Worm (Caenorhabditis elegans): ENCODE results near the gene oac-22.

Gene oac-22

ce11 chrIV:3885369-3885768, at the start of gene oac-22:
Gene oac-22 (plus strand): TSS chrIV:3885669.
- TF ChIP-seq unc-62 (GFP tag; optimal IDR thresholded peaks at IDR 0.05) = no peak

DNA sequence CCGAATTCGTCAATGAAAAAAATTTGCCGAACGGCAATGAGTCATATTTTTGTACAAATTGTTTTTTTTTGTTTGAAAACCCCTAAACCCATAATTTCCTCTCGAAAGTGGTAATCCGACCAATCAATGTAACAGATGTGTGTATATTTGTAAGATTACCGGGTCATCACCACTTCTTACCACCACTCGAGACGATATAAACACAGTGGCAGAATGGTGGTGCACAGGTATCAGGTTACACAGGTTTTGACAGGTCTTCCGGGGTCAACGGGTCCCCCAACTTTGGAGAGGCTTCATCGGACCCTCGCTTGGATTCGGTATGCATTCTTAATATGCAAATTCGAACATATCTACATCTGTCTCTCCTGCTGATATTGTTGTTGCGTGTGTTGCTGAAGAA, 46.8 kb upstream of the oac-22 start:
- TF ChIP-seq unc-62 (GFP tag; optimal IDR thresholded peaks at IDR 0.05) = no peak

DNA sequence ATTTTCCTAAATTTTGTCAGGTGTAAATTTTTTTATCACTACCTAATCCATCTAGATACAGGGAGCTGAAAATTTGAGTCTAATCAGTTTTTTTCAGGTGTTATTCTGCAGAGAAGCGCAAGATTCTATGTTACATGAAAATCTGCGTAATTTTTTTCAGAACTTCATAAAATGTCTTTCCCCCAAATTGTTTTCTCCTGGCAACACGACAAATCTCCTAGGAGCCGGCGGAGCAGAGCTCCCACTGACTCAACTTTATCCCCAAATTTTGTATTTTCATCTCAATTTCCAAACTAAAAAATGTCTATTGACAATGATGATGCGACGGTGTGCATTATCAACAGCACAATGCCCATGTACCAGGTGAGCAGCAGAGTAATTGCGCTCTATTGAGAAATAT, 46.0 kb upstream of the oac-22 start, which contains the start of gene F28F9.2:
F28F9.2 (plus strand) TSS at position 301 of the 400 bp plus-strand sequence.
- TF ChIP-seq unc-62 (GFP tag; optimal IDR thresholded peaks at IDR 0.05) = no peak

- no peak for TF ChIP-seq unc-62 (GFP tag; optimal IDR thresholded peaks at IDR 0.05)
Measured at ce11 chrIV:3840480-3840879, 45.0 kb upstream of the oac-22 start.

DNA sequence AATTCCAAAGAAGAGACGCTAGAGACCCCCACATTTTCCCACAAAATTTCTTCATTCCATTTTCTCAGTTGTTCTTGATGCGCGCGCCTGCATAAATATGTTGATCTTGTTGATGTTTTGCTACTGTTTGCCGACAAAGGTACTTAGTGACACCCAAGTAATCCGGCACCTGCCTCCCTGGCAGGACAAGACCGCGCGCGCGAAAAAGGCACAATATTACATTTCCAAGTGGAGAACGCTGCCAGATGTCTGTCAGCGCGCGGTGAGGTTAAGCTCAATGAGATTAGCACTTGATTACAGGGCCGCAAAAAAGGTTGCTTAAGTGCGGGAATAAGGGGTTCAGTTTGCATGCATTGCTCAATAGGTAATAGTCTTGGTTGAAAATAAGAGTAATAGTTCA, 43.9 kb upstream of the oac-22 start:
- no peak for TF ChIP-seq unc-62 (GFP tag; optimal IDR thresholded peaks at IDR 0.05)

DNA sequence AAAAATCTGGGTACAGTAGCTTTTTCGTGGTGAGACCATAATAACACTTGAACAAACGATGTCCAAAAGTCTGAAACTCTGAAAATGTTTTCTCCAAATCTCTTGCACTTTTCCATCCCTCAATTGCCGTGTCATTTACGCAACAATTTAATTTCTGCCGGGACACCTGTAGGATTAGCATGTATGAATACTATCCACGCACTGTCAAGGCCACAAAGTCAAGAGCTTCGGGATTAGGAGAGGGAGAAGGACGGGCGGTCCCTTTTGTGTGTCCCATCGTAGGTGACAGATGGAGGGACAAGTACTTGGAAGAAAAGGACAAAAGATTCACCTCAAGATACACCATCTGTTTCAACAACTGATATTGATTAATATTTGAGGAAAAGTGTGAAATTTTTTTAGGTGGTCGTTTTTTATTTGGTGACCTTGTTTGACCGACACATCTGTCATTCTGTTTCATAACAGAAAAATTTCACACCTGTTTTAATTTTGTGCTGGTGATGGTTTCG, 42.4 kb upstream of the oac-22 start:
- TF ChIP-seq unc-62 (GFP tag; optimal IDR thresholded peaks at IDR 0.05) = no peak

DNA sequence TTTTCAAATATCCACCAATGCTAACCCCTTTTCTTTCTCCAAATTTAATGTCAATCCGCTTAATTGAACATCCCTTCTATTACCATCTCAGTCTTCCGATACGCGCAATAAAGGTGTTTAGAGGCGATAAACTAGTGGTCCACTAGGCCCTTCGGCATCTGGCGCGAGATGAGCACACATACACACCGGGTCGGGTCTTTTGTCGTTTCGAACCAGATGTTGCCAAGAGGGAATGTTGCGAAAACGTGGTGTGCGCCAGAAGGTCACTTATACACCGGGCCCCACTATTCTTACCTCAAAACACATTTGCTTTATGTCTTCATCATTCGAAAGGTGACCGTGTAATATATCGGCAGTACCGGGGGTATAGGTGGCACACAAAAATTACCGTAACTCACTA, 41.5 kb upstream of the oac-22 start:
- no peak for TF ChIP-seq unc-62 (GFP tag; optimal IDR thresholded peaks at IDR 0.05)

- no peak for TF ChIP-seq unc-62 (GFP tag; optimal IDR thresholded peaks at IDR 0.05)
Measured at ce11 chrIV:3844584-3844983, 40.9 kb upstream of the oac-22 start.

ce11 chrIV:3847489-3847888, 38.0 kb upstream of the oac-22 start:
- no peak for TF ChIP-seq unc-62 (GFP tag; optimal IDR thresholded peaks at IDR 0.05)

ce11 chrIV:3848985-3849384, 36.5 kb upstream of the oac-22 start:
- TF ChIP-seq unc-62 (GFP tag; optimal IDR thresholded peaks at IDR 0.05) = no peak

DNA sequence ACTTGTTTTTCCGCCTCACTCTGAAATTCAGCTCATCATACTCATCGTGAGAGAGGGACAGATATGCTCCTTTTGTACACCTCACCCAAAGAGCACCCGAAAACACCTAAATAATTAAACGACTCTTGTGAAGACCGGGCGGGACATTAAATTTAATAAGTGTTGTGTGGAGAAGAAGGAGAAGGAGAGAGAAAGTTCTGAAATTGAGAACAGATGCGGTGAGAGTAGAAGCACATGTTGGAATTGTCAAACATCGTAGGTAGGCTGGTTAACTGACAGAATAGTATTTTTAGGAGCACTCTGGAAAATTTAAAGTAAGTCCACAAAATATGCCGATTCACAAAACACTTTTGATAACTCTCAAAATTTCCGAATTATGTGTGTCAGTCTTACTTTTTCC, 31.9 kb upstream of the oac-22 start:
- no peak for TF ChIP-seq unc-62 (GFP tag; optimal IDR thresholded peaks at IDR 0.05)

ce11 chrIV:3854606-3855005, 30.9 kb upstream of the oac-22 start:
- TF ChIP-seq unc-62 (GFP tag; optimal IDR thresholded peaks at IDR 0.05) = no peak

DNA sequence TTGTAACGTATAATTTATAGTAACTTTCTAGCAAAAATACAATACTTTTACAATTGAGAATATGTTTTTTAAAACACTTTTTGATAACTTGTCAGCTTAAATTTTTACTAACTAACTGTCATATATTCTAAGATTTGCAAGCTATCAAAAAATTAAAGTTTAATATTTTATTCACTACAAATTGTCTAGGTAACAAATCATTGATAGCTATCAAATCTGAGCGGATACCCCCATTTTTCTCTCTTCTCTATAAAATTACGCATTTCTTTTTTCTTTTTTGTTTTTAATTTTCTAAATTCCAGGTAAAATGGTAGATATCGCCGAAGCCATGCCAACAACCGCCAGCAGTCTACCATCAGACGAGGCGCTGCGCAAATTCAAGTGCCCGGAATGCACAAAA, 29.9 kb upstream of the oac-22 start, which contains the start of gene zag-1:
zag-1 (plus strand) TSS at position 301 of the 400 bp plus-strand sequence.
- TF ChIP-seq unc-62 (GFP tag; optimal IDR thresholded peaks at IDR 0.05) = no peak

DNA sequence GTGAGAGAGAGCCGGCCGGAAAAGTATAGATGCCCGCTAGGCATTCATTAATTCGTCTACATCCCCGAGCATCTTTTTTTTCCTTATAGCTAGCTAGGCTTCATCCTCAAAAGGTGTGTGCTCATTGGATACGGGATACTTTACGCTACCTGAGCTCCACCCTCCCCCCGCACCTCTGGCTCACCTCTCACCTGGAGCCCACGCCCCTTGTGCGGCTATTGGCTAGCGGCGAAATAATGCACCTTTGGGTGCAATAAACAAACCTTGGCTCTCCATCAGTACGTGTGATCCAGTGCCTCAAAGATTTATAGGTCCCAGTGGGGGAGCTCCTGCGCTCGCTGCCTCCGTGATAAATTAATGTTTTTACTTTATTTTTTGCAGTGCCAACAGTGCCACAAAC, 29.3 kb upstream of the oac-22 start:
- no peak for TF ChIP-seq unc-62 (GFP tag; optimal IDR thresholded peaks at IDR 0.05)

- no peak for TF ChIP-seq unc-62 (GFP tag; optimal IDR thresholded peaks at IDR 0.05)
Measured at ce11 chrIV:3857999-3858552, 27.4 kb upstream of the oac-22 start.

ce11 chrIV:3859552-3859951, 25.9 kb upstream of the oac-22 start:
- TF ChIP-seq unc-62 (GFP tag; optimal IDR thresholded peaks at IDR 0.05) = no peak

DNA sequence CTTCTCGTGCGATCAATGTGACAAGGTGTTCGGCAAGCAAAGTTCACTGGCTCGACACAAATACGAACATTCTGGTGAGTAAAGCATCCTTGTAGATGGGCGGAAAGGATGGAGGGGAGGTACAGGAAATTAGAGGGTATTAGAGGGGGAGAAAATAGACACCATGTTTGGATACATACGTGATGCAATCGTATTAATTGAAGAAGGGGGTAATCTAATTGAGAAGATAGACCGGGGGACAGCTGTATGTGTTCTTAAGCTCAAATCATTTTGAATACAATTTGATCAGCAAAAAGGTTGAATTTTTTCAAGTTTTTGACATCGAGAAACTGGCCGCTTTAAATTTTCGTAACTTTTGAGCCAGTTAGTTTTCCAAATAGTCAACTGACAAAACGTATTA, 25.1 kb upstream of the oac-22 start:
- no peak for TF ChIP-seq unc-62 (GFP tag; optimal IDR thresholded peaks at IDR 0.05)

DNA sequence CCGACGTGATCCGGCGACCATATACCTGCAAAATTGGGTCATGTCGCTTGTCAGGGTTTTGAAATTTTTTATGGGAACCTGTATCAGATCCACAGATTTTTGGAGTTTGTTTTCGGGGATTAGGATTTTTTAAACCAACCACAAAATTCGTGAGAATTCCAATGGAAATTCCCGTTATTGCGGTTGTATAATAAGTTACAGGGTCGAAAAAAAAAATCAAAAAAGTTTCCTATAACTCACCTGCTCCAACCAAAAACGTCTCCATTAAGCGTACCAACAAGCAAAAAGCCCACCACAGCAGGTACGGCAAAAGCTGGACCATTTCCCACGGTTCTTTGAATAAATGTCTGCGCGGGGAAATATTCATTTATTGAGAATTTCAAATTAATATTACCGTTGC, 22.5 kb upstream of the oac-22 start:
- no peak for TF ChIP-seq unc-62 (GFP tag; optimal IDR thresholded peaks at IDR 0.05)
